Worm (Caenorhabditis elegans): ENCODE measurements around the gene trcs-2.

DNA sequence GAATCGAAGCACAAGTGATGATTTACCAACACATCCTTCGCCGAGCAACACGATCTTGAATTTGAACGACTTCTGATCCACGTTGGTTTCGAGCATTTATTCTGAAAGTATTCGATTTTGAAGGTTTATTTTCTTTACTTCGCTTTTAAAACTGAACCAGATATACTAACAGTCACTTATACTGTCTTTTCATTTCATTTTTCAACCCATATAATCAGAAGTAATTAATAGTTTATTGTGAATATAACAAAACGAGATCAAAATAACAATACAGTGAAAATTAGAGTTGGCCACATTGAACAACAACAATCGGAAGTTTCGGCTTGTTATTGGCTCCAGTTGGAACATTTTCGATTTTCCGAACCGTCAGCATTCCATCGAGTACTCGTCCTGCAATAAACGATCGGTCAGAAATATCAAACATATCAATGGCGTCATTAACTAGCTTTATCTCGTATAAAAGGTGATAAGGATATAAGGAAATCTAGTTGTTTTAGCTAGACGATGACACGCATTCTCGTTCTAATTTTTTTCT lies 7.3 kb upstream of the trcs-2 start, which contains the start of the genes rab-21 and T01B7.13:
- TF ChIP-seq pes-1 (GFP tag; IDR thresholded peaks at IDR 0.05) (no peak), tbx-37 (GFP tag; conservative IDR thresholded peaks at IDR 0.05) (no peak), ama-1 (optimal IDR thresholded peaks at IDR 0.05) (no peak), ets-7 (tag; optimal IDR thresholded peaks at IDR 0.05) (no peak), sea-1 (GFP tag; conservative IDR thresholded peaks at IDR 0.05) (no peak), F13C5.2 (tag; optimal IDR thresholded peaks at IDR 0.05) (no peak), flt-1 (GFP tag; IDR thresholded peaks at IDR 0.05) (no peak), hnd-1 (tag; optimal IDR thresholded peaks at IDR 0.05) (no peak)

Measured in whole organism, early embryonic.